Worm (Caenorhabditis elegans) whole organism, L4/young adult: ENCODE measurements around the gene klp-11.

ENCODE experiments used
- dao-5 ChIP-seq: sonication (generic microtip); optimal IDR thresholded peaks from 2 replicates; lab custom pipeline; 2016; ENCODE audit warnings: missing genotype, missing genetic modification characterization, moderate library complexity, missing compliant biosample characterization
- him-1 ChIP-seq: sonication (generic microtip); optimal IDR thresholded peaks from 2 replicates; lab custom pipeline; 2016; ENCODE audit warnings: missing genotype, missing genetic modification reagents, missing genetic modification characterization, missing compliant biosample characterization

DNA sequence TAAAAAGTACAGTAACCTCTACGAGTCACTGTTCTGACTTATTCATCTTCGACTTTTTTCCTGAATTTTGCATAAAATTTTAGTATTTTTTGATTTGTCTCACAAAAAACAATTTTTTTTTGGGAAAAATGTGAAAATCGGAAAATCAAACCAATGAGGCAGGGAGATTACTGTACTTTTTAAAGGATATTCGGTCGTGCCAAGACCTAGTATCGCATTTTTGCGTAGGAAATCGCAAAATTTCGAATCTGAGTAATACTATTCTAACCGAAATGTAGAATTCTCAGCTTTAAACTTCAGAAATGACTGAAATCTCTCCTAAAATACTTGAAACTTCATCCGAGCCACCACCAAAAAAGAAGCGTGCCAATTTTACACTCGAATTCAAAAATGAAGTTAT lies 24.1 kb downstream of the klp-11 start, which contains the start of gene F21D5.4:
- TF ChIP-seq dao-5, result no peak
- no peak for TF ChIP-seq him-1 (tag; lab: Kevin White, UChicago)
